Fruit fly (Drosophila melanogaster): ENCODE results near the gene sunn.

dm6 chr3L:11728147-11728546, at the start of gene sunn:
- TF ChIP-seq CG8159 (tag; optimal IDR thresholded peaks at IDR 0.05) (no peak), CG17806 (tag; optimal IDR thresholded peaks at IDR 0.05) (no peak), rn (GFP tag; IDR thresholded peaks at IDR 0.05) (no peak), EcR (GFP tag; optimal IDR thresholded peaks at IDR 0.05) (no peak)

All from whole organism, pupa.